Worm (Caenorhabditis elegans) whole organism, L1 larva: Measurements from ENCODE around the gene his-74.

Experiments used
- dpl-1 ChIP-seq, 3 experiments: fragments of 150-350 bp in 2 of 3; sonication (generic microtip) in 1 of 3; optimal IDR thresholded peaks; 2 replicates each; lab custom pipeline; 2014 to 2017; ENCODE audit warnings: missing biosample characterization in 3 of 3, missing genetic modification characterization in 3 of 3, missing genetic modification reagents in 3 of 3
- hpl-2 ChIP-seq: fragments of 150-350 bp; optimal IDR thresholded peaks from 2 replicates; lab custom pipeline; 2014; ENCODE audit warnings: missing biosample characterization, missing genetic modification reagents, missing genetic modification characterization
- nhr-76 ChIP-seq: sonication (generic microtip); optimal IDR thresholded peaks from 2 replicates; lab custom pipeline; 2017; ENCODE audit warnings: missing biosample characterization, missing genetic modification characterization
- snu-23 ChIP-seq: sonication (generic microtip); optimal IDR thresholded peaks from 2 replicates; lab custom pipeline; 2016; ENCODE audit warnings: missing genetic modification characterization, missing compliant biosample characterization
- unc-62 ChIP-seq: fragments of 150-350 bp; optimal IDR thresholded peaks from 2 replicates; lab custom pipeline; 2014; ENCODE audit warnings: missing biosample characterization, missing genetic modification reagents, missing genetic modification characterization
- unc-86 ChIP-seq: sonication (generic microtip); optimal IDR thresholded peaks from 2 replicates; lab custom pipeline; 2016; ENCODE audit warnings: missing genetic modification characterization, missing compliant biosample characterization
- zag-1 ChIP-seq: fragments of 150-350 bp; optimal IDR thresholded peaks from 2 replicates; lab custom pipeline; 2014; ENCODE audit warnings: missing biosample characterization, missing genetic modification characterization

DNA sequence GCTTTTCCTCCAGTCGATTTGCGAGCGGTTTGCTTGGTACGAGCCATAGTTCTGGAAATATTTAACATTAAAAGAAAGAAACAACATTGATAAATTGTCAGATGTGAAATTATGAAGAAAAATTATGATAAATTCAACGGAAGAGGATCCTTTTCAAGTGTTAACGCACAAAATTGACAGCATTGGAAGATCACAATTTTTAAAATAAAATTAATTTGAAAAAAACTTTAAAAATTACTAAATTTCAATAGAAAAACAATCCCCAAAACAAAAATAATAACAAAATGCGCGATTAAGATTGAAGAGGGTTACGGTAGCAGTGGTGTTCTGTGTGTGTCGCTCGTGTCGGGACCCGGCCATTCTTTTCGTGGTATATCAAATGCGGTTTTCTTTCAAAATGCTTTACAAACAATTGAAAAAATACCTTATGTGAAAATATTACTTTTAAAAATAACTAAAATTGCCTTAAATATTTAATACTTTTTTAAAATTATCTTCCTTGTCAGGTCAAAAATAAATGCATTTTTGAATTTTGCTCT, at the start of gene his-74:
- TF ChIP-seq dpl-1 (GFP tag; optimal IDR thresholded peaks at IDR 0.05; lab: Kevin White, UChicago) = no peak
- TF ChIP-seq snu-23 (GFP tag; lab: Kevin White, UChicago) = no peak
- TF ChIP-seq unc-86 (tag; lab: Kevin White, UChicago) = no peak
- no peak for TF ChIP-seq zag-1
- no peak for TF ChIP-seq nhr-76 (tag; lab: Kevin White, UChicago)
- no peak for TF ChIP-seq hpl-2
- TF ChIP-seq unc-62 (GFP tag; lab: Kevin White, UChicago) = no peak
